Fruit fly (Drosophila melanogaster) whole organism, embryonic: ENCODE results near the gene Unc-115b.

ENCODE experiments used
- Ada2b ChIP-seq: fragments of 200-800 bp; sonication (Bioruptor generic); IDR thresholded peaks from 2 replicates; pipeline ENCODE4 v1.3.6; 2022; ENCODE audit warnings: missing biosample characterization, missing genetic modification characterization
- CG11398 ChIP-seq: fragments of 200-800 bp; sonication (Bioruptor generic); optimal IDR thresholded peaks from 2 replicates; lab custom pipeline; 2016; ENCODE audit warnings: missing biosample characterization, missing genetic modification characterization
- CG12299 ChIP-seq: fragments of 200-800 bp; sonication (Bioruptor generic); optimal IDR thresholded peaks from 2 replicates; lab custom pipeline; 2018; ENCODE audit warnings: missing biosample characterization, mild to moderate bottlenecking, missing genetic modification characterization
- CG13775 ChIP-seq: fragments of 200-800 bp; sonication (Bioruptor generic); optimal IDR thresholded peaks from 3 replicates; lab custom pipeline; 2017; ENCODE audit warnings: missing biosample characterization, mild to moderate bottlenecking, missing genetic modification characterization
- CG15269 ChIP-seq: fragments of 200-800 bp; sonication (Bioruptor generic); optimal IDR thresholded peaks from 2 replicates; lab custom pipeline; 2018; ENCODE audit warnings: missing biosample characterization, mild to moderate bottlenecking, missing genetic modification characterization, moderate library complexity
- CG15514 ChIP-seq: fragments of 200-800 bp; sonication (Bioruptor generic); optimal IDR thresholded peaks from 3 replicates; lab custom pipeline; 2017; ENCODE audit warnings: missing biosample characterization, missing genetic modification characterization, mild to moderate bottlenecking, moderate library complexity, missing genetic modification reagents
- CG16815 ChIP-seq: fragments of 200-800 bp; sonication (Bioruptor generic); optimal IDR thresholded peaks from 3 replicates; lab custom pipeline; 2017; ENCODE audit warnings: missing biosample characterization, mild to moderate bottlenecking, missing genetic modification characterization
- CG17568 ChIP-seq: fragments of 200-800 bp; sonication (Bioruptor generic); optimal IDR thresholded peaks from 2 replicates; lab custom pipeline; 2018; ENCODE audit warnings: missing biosample characterization, mild to moderate bottlenecking, missing genetic modification characterization, moderate library complexity
- CG17912 ChIP-seq: fragments of 200-800 bp; sonication (Bioruptor generic); optimal IDR thresholded peaks from 2 replicates; lab custom pipeline; 2018; ENCODE audit warnings: missing biosample characterization, mild to moderate bottlenecking, missing genetic modification characterization
- CG2120 ChIP-seq: fragments of 200-800 bp; sonication (Bioruptor generic); optimal IDR thresholded peaks from 3 replicates; lab custom pipeline; 2016; ENCODE audit warnings: missing biosample characterization, missing genetic modification characterization
- CG34422 ChIP-seq: fragments of 200-800 bp; sonication (Bioruptor generic); IDR thresholded peaks from 3 replicates; pipeline ENCODE4 v1.3.6; 2022; ENCODE audit warnings: missing biosample characterization, missing genetic modification characterization
- CG3838 ChIP-seq: fragments of 200-800 bp; sonication (Bioruptor generic); optimal IDR thresholded peaks from 3 replicates; lab custom pipeline; 2016; ENCODE audit warnings: missing biosample characterization, missing genetic modification characterization
- CG4328 ChIP-seq: fragments of 200-800 bp; sonication (Bioruptor generic); optimal IDR thresholded peaks from 3 replicates; lab custom pipeline; 2017; ENCODE audit warnings: missing biosample characterization, missing genetic modification reagents, missing genetic modification characterization
- CG6854 ChIP-seq: fragments of 200-800 bp; sonication (Bioruptor generic); optimal IDR thresholded peaks from 3 replicates; lab custom pipeline; 2017; ENCODE audit warnings: missing biosample characterization, mild to moderate bottlenecking, missing genetic modification characterization
- CG7786 ChIP-seq: fragments of 200-800 bp; sonication (Bioruptor generic); optimal IDR thresholded peaks from 2 replicates; lab custom pipeline; 2016; ENCODE audit warnings: missing biosample characterization, missing genetic modification characterization
- D19A ChIP-seq: fragments of 200-800 bp; optimal IDR thresholded peaks from 3 replicates; lab custom pipeline; 2019; ENCODE audit warnings: missing biosample characterization, mild to moderate bottlenecking, missing genetic modification characterization, moderate library complexity
- Dip3 ChIP-seq: fragments of 200-800 bp; sonication (Bioruptor generic); optimal IDR thresholded peaks from 3 replicates; lab custom pipeline; 2016; ENCODE audit warnings: missing biosample characterization, missing genetic modification characterization
- Dref ChIP-seq: fragments of 200-800 bp; sonication (Bioruptor generic); IDR thresholded peaks from 2 replicates; pipeline ENCODE4 v1.3.6; 2022; ENCODE audit warnings: missing biosample characterization, missing genetic modification characterization
- E2f2 ChIP-seq: fragments of 200-800 bp; sonication (Bioruptor generic); IDR thresholded peaks from 2 replicates; pipeline ENCODE4 v1.3.6; 2022; ENCODE audit warnings: missing biosample characterization, missing genetic modification characterization
- Hr51 ChIP-seq, 2 experiments: fragments of 200-800 bp; sonication (Bioruptor generic); optimal IDR thresholded peaks; 2 replicates in 1 of 2; 3 replicates in 1 of 2; lab custom pipeline; 2016 to 2018; ENCODE audit warnings: missing biosample characterization in 2 of 2, missing genetic modification characterization in 2 of 2, mild to moderate bottlenecking in 1 of 2, moderate library complexity in 1 of 2
- Hsf ChIP-seq: fragments of 200-800 bp; sonication (Bioruptor generic); optimal IDR thresholded peaks from 3 replicates; lab custom pipeline; 2016; ENCODE audit warnings: missing biosample characterization, missing genetic modification characterization
- Med ChIP-seq: fragments of 200-800 bp; sonication (Bioruptor generic); peaks from one replicate; lab custom pipeline; 2016; ENCODE audit warnings: missing biosample characterization, missing genetic modification characterization, mild to moderate bottlenecking, inconsistent platforms, moderate library complexity
- NC2α ChIP-seq: fragments of 200-800 bp; sonication (Bioruptor generic); optimal IDR thresholded peaks from 2 replicates; lab custom pipeline; 2016; ENCODE audit warnings: missing biosample characterization, missing genetic modification characterization
- NfI ChIP-seq: fragments of 200-800 bp; sonication (Bioruptor generic); optimal IDR thresholded peaks from 3 replicates; lab custom pipeline; 2018; ENCODE audit warnings: missing biosample characterization, mild to moderate bottlenecking, missing genetic modification characterization, moderate library complexity
- Oaz ChIP-seq: fragments of 200-800 bp; sonication (Bioruptor generic); IDR thresholded peaks from 2 replicates; pipeline ENCODE4 v1.3.6; 2022; ENCODE audit warnings: missing biosample characterization, missing genetic modification characterization
- dimm ChIP-seq: fragments of 200-800 bp; sonication (Bioruptor generic); IDR thresholded peaks from 2 replicates; pipeline ENCODE4 v1.3.6; 2022; ENCODE audit warnings: missing biosample characterization, missing genetic modification characterization
- eve ChIP-seq, 2 experiments: fragments of >200 bp; optimal IDR thresholded peaks; 2 replicates each; lab custom pipeline; 2017; ENCODE audit warnings: missing biosample characterization in 2 of 2, missing genetic modification characterization in 2 of 2
- eyg ChIP-seq: fragments of 200-800 bp; sonication (Bioruptor generic); optimal IDR thresholded peaks from 3 replicates; lab custom pipeline; 2016; ENCODE audit warnings: missing biosample characterization, missing genetic modification characterization
- grn ChIP-seq: fragments of 200-800 bp; sonication (Bioruptor generic); optimal IDR thresholded peaks from 3 replicates; lab custom pipeline; 2017; ENCODE audit warnings: missing biosample characterization, missing genetic modification characterization
- insv ChIP-seq, 2 experiments: fragments of 200-800 bp; sonication (Bioruptor generic); optimal IDR thresholded peaks; 3 replicates each; lab custom pipeline; 2016 to 2018; ENCODE audit warnings: missing biosample characterization in 2 of 2, missing genetic modification characterization in 2 of 2
- kah ChIP-seq: fragments of 200-800 bp; sonication (Bioruptor generic); optimal IDR thresholded peaks from 2 replicates; lab custom pipeline; 2018; ENCODE audit warnings: missing biosample characterization, mild to moderate bottlenecking, missing genetic modification characterization
- knrl ChIP-seq: fragments of 200-800 bp; sonication (Bioruptor generic); IDR thresholded peaks from 3 replicates; pipeline ENCODE4 v1.3.6; 2022; ENCODE audit warnings: missing biosample characterization, missing genetic modification characterization; ENCODE audit not compliant: partially characterized antibody
- mirr ChIP-seq: fragments of 200-800 bp; sonication (Bioruptor generic); optimal IDR thresholded peaks from 3 replicates; lab custom pipeline; 2018; ENCODE audit warnings: missing biosample characterization, mild to moderate bottlenecking, missing genetic modification characterization
- mld ChIP-seq: fragments of 200-800 bp; sonication (Bioruptor generic); IDR thresholded peaks from 3 replicates; pipeline ENCODE4 v1.3.6; 2022; ENCODE audit warnings: missing biosample characterization, missing genetic modification characterization; ENCODE audit not compliant: partially characterized antibody
- org-1 ChIP-seq: fragments of 200-800 bp; sonication (Bioruptor generic); optimal IDR thresholded peaks from 2 replicates; lab custom pipeline; 2017; ENCODE audit warnings: missing biosample characterization, missing genetic modification characterization
- pnt ChIP-seq: fragments of 200-800 bp; sonication (Bioruptor generic); optimal IDR thresholded peaks from 3 replicates; lab custom pipeline; 2016; ENCODE audit warnings: missing biosample characterization, missing genetic modification characterization
- scrt ChIP-seq: fragments of 200-800 bp; sonication (Bioruptor generic); optimal IDR thresholded peaks from 2 replicates; lab custom pipeline; 2018; ENCODE audit warnings: missing biosample characterization, mild to moderate bottlenecking, missing genetic modification characterization, moderate library complexity
- sens-2 ChIP-seq: fragments of 200-800 bp; sonication (Bioruptor generic); IDR thresholded peaks from 2 replicates; pipeline ENCODE4 v1.3.6; 2022; ENCODE audit warnings: missing biosample characterization, missing genetic modification characterization
- sima ChIP-seq: fragments of 200-800 bp; sonication (Bioruptor generic); optimal IDR thresholded peaks from 2 replicates; lab custom pipeline; 2016; ENCODE audit warnings: missing biosample characterization, missing genetic modification characterization
- sna ChIP-seq: fragments of 200-800 bp; sonication (Bioruptor generic); IDR thresholded peaks from 2 replicates; pipeline ENCODE4 v1.3.6; 2022; ENCODE audit warnings: missing biosample characterization, missing genetic modification characterization; ENCODE audit not compliant: partially characterized antibody
- sob ChIP-seq: fragments of 200-800 bp; sonication (Bioruptor generic); IDR thresholded peaks from 2 replicates; pipeline ENCODE4 v1.3.6; 2022; ENCODE audit warnings: missing biosample characterization, missing genetic modification characterization
- tgo ChIP-seq: fragments of 200-800 bp; sonication (Bioruptor generic); IDR thresholded peaks from 3 replicates; pipeline ENCODE4 v1.3.6; 2022; ENCODE audit warnings: missing biosample characterization, missing genetic modification characterization
- wek ChIP-seq: fragments of 200-800 bp; sonication (Bioruptor generic); optimal IDR thresholded peaks from 3 replicates; lab custom pipeline; 2018; ENCODE audit warnings: missing biosample characterization, mild to moderate bottlenecking, missing genetic modification characterization, moderate library complexity

The Unc-115b gene

dm6 chr3R:9677734-9678341 lies 14.7 kb downstream of the Unc-115b start, which contains the start of gene p23 (continued):
- no peak for TF ChIP-seq sens-2
- TF ChIP-seq CG3838 (GFP tag; lab: Kevin White, UChicago) = no peak
- TF ChIP-seq CG2120 (GFP tag; lab: Kevin White, UChicago) = no peak
- TF ChIP-seq CG34422 = peak; percentile 73; the same call in 1 of the 3 replicates
- peak; percentile 9 for TF ChIP-seq Hsf (GFP tag; lab: Kevin White, UChicago)
- no peak for TF ChIP-seq wek (GFP tag; lab: Kevin White, UChicago)
- TF ChIP-seq Med = peak; percentile 83
- TF ChIP-seq knrl (GFP tag; lab: Robert Waterston, UW) = peak; percentile 67; the same call in 2 of the 3 replicates
- no peak for TF ChIP-seq Ada2b
- no peak for TF ChIP-seq sima (GFP tag; lab: Kevin White, UChicago)
- TF ChIP-seq NC2α (GFP tag; lab: Kevin White, UChicago) = no peak
- TF ChIP-seq CG15269 (tag; lab: Kevin White, UChicago) = no peak
- no peak for TF ChIP-seq CG11398
- TF ChIP-seq Dref (GFP tag; lab: Robert Waterston, UW) = peak; percentile 44
- no peak for TF ChIP-seq eve (GFP tag; optimal IDR thresholded peaks at IDR 0.05; lab: Kevin White, UChicago)
- TF ChIP-seq, all 482 proteins: peak for 105

dm6 chr3R:9674968-9675573 lies 17.5 kb downstream of the Unc-115b start, which contains the start of gene Nepl12:
TSS of gene Nepl12 (plus strand) at chr3R:9675523.
- TF ChIP-seq mirr (peak; percentile 48), CG16815 (GFP tag; lab: Kevin White, UChicago) (peak; percentile 23), D19A (tag; lab: Kevin White, UChicago) (no peak), CG17912 (GFP tag; lab: Kevin White, UChicago) (no peak), CG17568 (GFP tag; lab: Kevin White, UChicago) (no peak), eyg (GFP tag; lab: Kevin White, UChicago) (no peak), kah (GFP tag; lab: Kevin White, UChicago) (peak; percentile 48), scrt (GFP tag; lab: Kevin White, UChicago) (peak; percentile 77), CG6854 (peak; percentile 5), dimm (no peak), CG15514 (GFP tag; lab: Kevin White, UChicago) (no peak), grn (GFP tag; lab: Kevin White, UChicago) (no peak), sna (GFP tag; lab: Robert Waterston, UW) (no peak), NfI (no peak), CG7786 (GFP tag; lab: Kevin White, UChicago) (peak; percentile 39), CG13775 (GFP tag; lab: Kevin White, UChicago) (no peak), E2f2 (GFP tag; lab: Robert Waterston, UW) (no peak), Dip3 (peak; percentile 19), org-1 (GFP tag; lab: Kevin White, UChicago) (peak; percentile 36), wek (GFP tag; lab: Kevin White, UChicago) (peak; percentile 28), sob (GFP tag; lab: Robert Waterston, UW) (no peak), CG12299 (no peak), CG4328 (GFP tag; lab: Kevin White, UChicago) (peak; percentile 20), Oaz (no peak), pnt (peak; percentile 49), mld (GFP tag; lab: Robert Waterston, UW) (no peak), insv (GFP tag; optimal IDR thresholded peaks at IDR 0.05; lab: Kevin White, UChicago) (no peak), tgo (GFP tag; lab: Robert Waterston, UW) (no peak), Hr51 (GFP tag; optimal IDR thresholded peaks at IDR 0.05; lab: Kevin White, UChicago) (no peak)
